Worm (Caenorhabditis elegans): ENCODE measurements around the gene lact-9.

DNA sequence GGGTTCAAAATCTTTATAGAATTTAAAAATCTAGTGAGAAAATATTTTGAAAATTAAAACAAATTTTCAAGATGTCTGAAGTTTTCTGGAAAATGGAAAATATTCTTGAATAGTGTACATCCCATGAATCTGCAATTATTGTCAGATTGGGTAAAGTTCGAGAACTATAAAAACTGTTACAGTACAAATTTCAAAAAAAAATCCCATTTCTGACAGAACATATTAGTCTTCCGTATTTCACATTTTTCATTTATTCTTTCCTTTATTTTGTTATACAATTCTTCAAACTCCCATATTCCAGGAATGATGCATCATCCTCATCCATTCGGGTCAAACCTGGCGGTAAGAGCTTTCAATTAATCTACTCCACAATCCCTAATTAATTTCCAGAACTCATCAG, 35.4 kb downstream of the lact-9 start, which contains the start of gene sorb-1:
- TF ChIP-seq lin-15B (tag; optimal IDR thresholded peaks at IDR 0.05) (no peak), nhr-23 (tag; optimal IDR thresholded peaks at IDR 0.05) (no peak), ceh-82 (tag; optimal IDR thresholded peaks at IDR 0.05) (no peak), snpc-4 (tag; optimal IDR thresholded peaks at IDR 0.05) (no peak), jun-1 (tag; optimal IDR thresholded peaks at IDR 0.05) (no peak), R02D3.7 (tag; optimal IDR thresholded peaks at IDR 0.05) (no peak), eor-1 (tag; optimal IDR thresholded peaks at IDR 0.05) (no peak)
